Worm (Caenorhabditis elegans) whole organism, mixed stage, embryonic: ENCODE data around the gene F14F8.8.
"Not testable (repeated sequence)": the region's sequence is repeated elsewhere in the genome, so short reads cannot be mapped to it uniquely, and the experiment has no call there.

ENCODE experiments used
- blmp-1 ChIP-seq: fragments of 150-350 bp; optimal IDR thresholded peaks from 2 replicates; lab custom pipeline; 2014; ENCODE audit warnings: missing biosample characterization, missing genetic modification characterization
- elt-3 ChIP-seq: fragments of 150-350 bp; optimal IDR thresholded peaks from 2 replicates; lab custom pipeline; 2014; ENCODE audit warnings: missing biosample characterization, missing genetic modification characterization
- lin-32 ChIP-seq: fragments of 200-800 bp; sonication (Bioruptor generic); optimal IDR thresholded peaks from 2 replicates; lab custom pipeline; 2018; ENCODE audit warnings: mild to moderate bottlenecking, missing genetic modification characterization, missing compliant biosample characterization
- nhr-12 ChIP-seq: fragments of 150-350 bp; optimal IDR thresholded peaks from 2 replicates; lab custom pipeline; 2014; ENCODE audit warnings: missing biosample characterization, missing genetic modification characterization
- nhr-237 ChIP-seq: fragments of 150-350 bp; optimal IDR thresholded peaks from 2 replicates; lab custom pipeline; 2014; ENCODE audit warnings: missing biosample characterization, missing genetic modification characterization
- nhr-76 ChIP-seq: sonication (generic microtip); optimal IDR thresholded peaks from 2 replicates; lab custom pipeline; 2017; ENCODE audit warnings: missing biosample characterization, missing genetic modification characterization
- sem-2 ChIP-seq: fragments of 200-800 bp; sonication (Bioruptor generic); optimal IDR thresholded peaks from 2 replicates; lab custom pipeline; 2018; ENCODE audit warnings: mild to moderate bottlenecking, missing genetic modification characterization, missing compliant biosample characterization
- unc-39 ChIP-seq: fragments of 150-350 bp; optimal IDR thresholded peaks from 2 replicates; lab custom pipeline; 2014; ENCODE audit warnings: missing biosample characterization, missing genetic modification characterization
- ztf-11 ChIP-seq: fragments of 150-350 bp; optimal IDR thresholded peaks from 2 replicates; lab custom pipeline; 2014; ENCODE audit warnings: missing biosample characterization, missing genetic modification characterization

ce11 chrV:16660816-16661215, 11.3 kb downstream of the F14F8.8 start, which contains the start of gene Y70C5B.2:
- TF ChIP-seq sem-2 (GFP tag; lab: Kevin White, UChicago); ztf-11 (tag; lab: Kevin White, UChicago); nhr-76; nhr-12 (tag; lab: Kevin White, UChicago); unc-39; lin-32 (GFP tag; lab: Kevin White, UChicago); nhr-237 (tag; lab: Kevin White, UChicago); blmp-1; elt-3 (tag; lab: Kevin White, UChicago): not testable (repeated sequence)
